Fruit fly (Drosophila melanogaster) whole organism, embryonic: ENCODE data around the gene Tsp74F.
A peak's percentile ranks its signal among the peaks of the same experiment; 100 is the strongest.

ENCODE experiments used
- CG10209 ChIP-seq: fragments of 200-800 bp; sonication (Bioruptor generic); optimal IDR thresholded peaks from 3 replicates; lab custom pipeline; 2017; ENCODE audit warnings: missing biosample characterization, mild to moderate bottlenecking, missing genetic modification characterization, missing genetic modification reagents
- CG11504 ChIP-seq: fragments of 200-800 bp; sonication (Bioruptor generic); optimal IDR thresholded peaks from 3 replicates; lab custom pipeline; 2019; ENCODE audit warnings: missing biosample characterization, mild to moderate bottlenecking, missing genetic modification characterization, moderate library complexity
- CG12659 ChIP-seq: fragments of 200-800 bp; sonication (Bioruptor generic); optimal IDR thresholded peaks from 3 replicates; lab custom pipeline; 2017; ENCODE audit warnings: mild to moderate bottlenecking, missing biosample characterization, missing genetic modification reagents, missing genetic modification characterization
- CG13424 ChIP-seq: fragments of 200-800 bp; sonication (Bioruptor generic); optimal IDR thresholded peaks from 2 replicates; lab custom pipeline; 2019; ENCODE audit warnings: missing biosample characterization, mild to moderate bottlenecking, missing genetic modification characterization, moderate library complexity
- CG13775 ChIP-seq: fragments of 200-800 bp; sonication (Bioruptor generic); optimal IDR thresholded peaks from 3 replicates; lab custom pipeline; 2017; ENCODE audit warnings: missing biosample characterization, mild to moderate bottlenecking, missing genetic modification characterization
- CG15269 ChIP-seq: fragments of 200-800 bp; sonication (Bioruptor generic); optimal IDR thresholded peaks from 2 replicates; lab custom pipeline; 2018; ENCODE audit warnings: missing biosample characterization, mild to moderate bottlenecking, missing genetic modification characterization, moderate library complexity
- CG16863 ChIP-seq: fragments of 200-800 bp; sonication (Bioruptor generic); optimal IDR thresholded peaks from 3 replicates; lab custom pipeline; 2016; ENCODE audit warnings: missing biosample characterization, missing genetic modification characterization
- CG31365 ChIP-seq: fragments of 200-800 bp; sonication (Bioruptor generic); optimal IDR thresholded peaks from 2 replicates; lab custom pipeline; 2018; ENCODE audit warnings: missing biosample characterization, mild to moderate bottlenecking, missing genetic modification characterization
- CG31441 ChIP-seq: fragments of 200-800 bp; sonication (Bioruptor generic); IDR thresholded peaks from 2 replicates; pipeline ENCODE4 v1.3.6; 2022; ENCODE audit warnings: missing biosample characterization, missing genetic modification characterization
- CG3281 ChIP-seq: fragments of 200-800 bp; sonication (Bioruptor generic); optimal IDR thresholded peaks from 3 replicates; lab custom pipeline; 2017; ENCODE audit warnings: missing biosample characterization, mild to moderate bottlenecking, missing genetic modification characterization
- CG3726 ChIP-seq: fragments of 200-800 bp; sonication (Bioruptor generic); IDR thresholded peaks from 3 replicates; pipeline ENCODE4, ENCODE4 v1.3.6; 2022; ENCODE audit warnings: missing biosample characterization, missing genetic modification characterization
- CG5953 ChIP-seq: fragments of 200-800 bp; sonication (Bioruptor generic); IDR thresholded peaks from 2 replicates; pipeline ENCODE4 v1.3.6; 2022; ENCODE audit warnings: missing biosample characterization, missing genetic modification characterization
- CG6854 ChIP-seq: fragments of 200-800 bp; sonication (Bioruptor generic); optimal IDR thresholded peaks from 3 replicates; lab custom pipeline; 2017; ENCODE audit warnings: missing biosample characterization, mild to moderate bottlenecking, missing genetic modification characterization
- CG7839 ChIP-seq: fragments of 200-800 bp; sonication (Bioruptor generic); optimal IDR thresholded peaks from 3 replicates; lab custom pipeline; 2018; ENCODE audit warnings: missing biosample characterization, mild to moderate bottlenecking, missing genetic modification characterization, moderate library complexity
- CG8924 ChIP-seq: fragments of 200-800 bp; optimal IDR thresholded peaks from 3 replicates; lab custom pipeline; 2019; ENCODE audit warnings: missing biosample characterization, mild to moderate bottlenecking, missing genetic modification characterization, moderate library complexity
- CG9727 ChIP-seq: fragments of 200-800 bp; sonication (Bioruptor generic); optimal IDR thresholded peaks from 3 replicates; lab custom pipeline; 2017; ENCODE audit warnings: missing biosample characterization, mild to moderate bottlenecking, missing genetic modification characterization
- CoRest ChIP-seq: fragments of 200-800 bp; sonication (Bioruptor generic); optimal IDR thresholded peaks from 3 replicates; lab custom pipeline; 2018; ENCODE audit warnings: missing biosample characterization, mild to moderate bottlenecking, missing genetic modification characterization, moderate library complexity
- CrebB ChIP-seq: fragments of 200-800 bp; sonication (Bioruptor generic); optimal IDR thresholded peaks from 3 replicates; lab custom pipeline; 2018; ENCODE audit warnings: missing biosample characterization, mild to moderate bottlenecking, missing genetic modification characterization
- Ets97D ChIP-seq: fragments of 200-800 bp; sonication (Bioruptor generic); optimal IDR thresholded peaks from 3 replicates; lab custom pipeline; 2016; ENCODE audit warnings: missing biosample characterization, missing genetic modification characterization
- Fer1 ChIP-seq: fragments of 200-800 bp; sonication (Bioruptor generic); optimal IDR thresholded peaks from 2 replicates; lab custom pipeline; 2017; ENCODE audit warnings: missing biosample characterization, mild to moderate bottlenecking, missing genetic modification characterization
- Fer2 ChIP-seq: fragments of 200-800 bp; sonication (Bioruptor generic); optimal IDR thresholded peaks from 2 replicates; lab custom pipeline; 2018; ENCODE audit warnings: missing biosample characterization, mild to moderate bottlenecking, missing genetic modification characterization, moderate library complexity
- Fer3 ChIP-seq: fragments of 200-800 bp; sonication (Bioruptor generic); optimal IDR thresholded peaks from 2 replicates; lab custom pipeline; 2018; ENCODE audit warnings: missing biosample characterization, mild to moderate bottlenecking, missing genetic modification characterization, moderate library complexity
- Hmr ChIP-seq: fragments of 200-800 bp; sonication (Bioruptor generic); optimal IDR thresholded peaks from 3 replicates; lab custom pipeline; 2017; ENCODE audit warnings: mild to moderate bottlenecking, missing biosample characterization, missing genetic modification reagents, missing genetic modification characterization
- Hr51 ChIP-seq, 2 experiments: fragments of 200-800 bp; sonication (Bioruptor generic); optimal IDR thresholded peaks; 2 replicates in 1 of 2; 3 replicates in 1 of 2; lab custom pipeline; 2016 to 2018; ENCODE audit warnings: missing biosample characterization in 2 of 2, missing genetic modification characterization in 2 of 2, mild to moderate bottlenecking in 1 of 2, moderate library complexity in 1 of 2
- MESR4 ChIP-seq: fragments of 200-800 bp; sonication (Bioruptor generic); optimal IDR thresholded peaks from 2 replicates; lab custom pipeline; 2018; ENCODE audit warnings: missing biosample characterization, mild to moderate bottlenecking, missing genetic modification characterization, moderate library complexity
- Mad ChIP-seq: fragments of 200-800 bp; sonication (Bioruptor generic); optimal IDR thresholded peaks from 2 replicates; lab custom pipeline; 2016; ENCODE audit warnings: missing biosample characterization, missing genetic modification characterization
- Med ChIP-seq: fragments of 200-800 bp; sonication (Bioruptor generic); peaks from one replicate; lab custom pipeline; 2016; ENCODE audit warnings: missing biosample characterization, missing genetic modification characterization, mild to moderate bottlenecking, inconsistent platforms, moderate library complexity
- Meics ChIP-seq: fragments of 200-800 bp; sonication (Bioruptor generic); optimal IDR thresholded peaks from 2 replicates; lab custom pipeline; 2017; ENCODE audit warnings: missing biosample characterization, mild to moderate bottlenecking, missing genetic modification characterization
- NfI ChIP-seq: fragments of 200-800 bp; sonication (Bioruptor generic); optimal IDR thresholded peaks from 3 replicates; lab custom pipeline; 2018; ENCODE audit warnings: missing biosample characterization, mild to moderate bottlenecking, missing genetic modification characterization, moderate library complexity
- PHDP ChIP-seq: fragments of 200-800 bp; sonication (Bioruptor generic); optimal IDR thresholded peaks from 3 replicates; lab custom pipeline; 2018; ENCODE audit warnings: missing biosample characterization, mild to moderate bottlenecking, missing genetic modification characterization, moderate library complexity
- Ptx1 ChIP-seq: fragments of 200-800 bp; sonication (Bioruptor generic); IDR thresholded peaks from 2 replicates; pipeline ENCODE4 v1.3.6; 2022; ENCODE audit warnings: missing biosample characterization, missing genetic modification characterization
- Rfx ChIP-seq: fragments of 200-800 bp; sonication (Bioruptor generic); IDR thresholded peaks from 2 replicates; pipeline ENCODE4 v1.3.6; 2022; ENCODE audit warnings: missing biosample characterization, missing genetic modification characterization
- Spps ChIP-seq: fragments of 200-800 bp; sonication (Bioruptor generic); optimal IDR thresholded peaks from 2 replicates; lab custom pipeline; 2018; ENCODE audit warnings: missing biosample characterization, mild to moderate bottlenecking, missing genetic modification characterization
- TFAM ChIP-seq: fragments of 200-800 bp; sonication (Bioruptor generic); optimal IDR thresholded peaks from 2 replicates; lab custom pipeline; 2017; ENCODE audit warnings: missing biosample characterization, missing genetic modification characterization, inconsistent platforms
- Xbp1 ChIP-seq: fragments of 200-800 bp; sonication (Bioruptor generic); optimal IDR thresholded peaks from 3 replicates; lab custom pipeline; 2016; ENCODE audit warnings: missing biosample characterization, mild to moderate bottlenecking, missing genetic modification characterization
- bcd ChIP-seq: fragments of 200-800 bp; sonication (Bioruptor generic); optimal IDR thresholded peaks from 2 replicates; lab custom pipeline; 2017; ENCODE audit warnings: missing biosample characterization, mild to moderate bottlenecking, missing genetic modification characterization
- da ChIP-seq: fragments of 200-800 bp; sonication (Bioruptor generic); optimal IDR thresholded peaks from 2 replicates; lab custom pipeline; 2016; ENCODE audit warnings: missing biosample characterization, missing genetic modification characterization
- dmrt11E ChIP-seq: fragments of 200-800 bp; sonication (Bioruptor generic); optimal IDR thresholded peaks from 3 replicates; lab custom pipeline; 2018; ENCODE audit warnings: missing biosample characterization, mild to moderate bottlenecking, missing genetic modification characterization, moderate library complexity
- fd102C ChIP-seq: fragments of 200-800 bp; sonication (Bioruptor generic); optimal IDR thresholded peaks from 2 replicates; lab custom pipeline; 2018; ENCODE audit warnings: missing biosample characterization, mild to moderate bottlenecking, missing genetic modification characterization, moderate library complexity
- gem ChIP-seq: fragments of 200-800 bp; sonication (Bioruptor generic); optimal IDR thresholded peaks from 2 replicates; lab custom pipeline; 2019; ENCODE audit warnings: missing biosample characterization, mild to moderate bottlenecking, missing genetic modification characterization, moderate library complexity
- ham ChIP-seq: fragments of 200-800 bp; sonication (Bioruptor generic); IDR thresholded peaks from 2 replicates; pipeline ENCODE4 v1.3.6; 2022; ENCODE audit warnings: missing biosample characterization, missing genetic modification characterization
- inv ChIP-seq: fragments of 200-800 bp; sonication (Bioruptor generic); IDR thresholded peaks from 2 replicates; pipeline ENCODE4 v1.3.6; 2022; ENCODE audit warnings: missing biosample characterization, missing genetic modification characterization; ENCODE audit not compliant: partially characterized antibody
- lilli ChIP-seq: fragments of 200-800 bp; sonication (Bioruptor generic); optimal IDR thresholded peaks from 3 replicates; lab custom pipeline; 2016; ENCODE audit warnings: missing biosample characterization, missing genetic modification characterization
- nom ChIP-seq: fragments of 200-800 bp; sonication (Bioruptor generic); optimal IDR thresholded peaks from 2 replicates; lab custom pipeline; 2017; ENCODE audit warnings: missing biosample characterization, missing genetic modification characterization, mild to moderate bottlenecking, moderate library complexity, missing genetic modification reagents
- phol ChIP-seq: fragments of 200-800 bp; sonication (Bioruptor generic); optimal IDR thresholded peaks from 3 replicates; lab custom pipeline; 2018; ENCODE audit warnings: missing biosample characterization, mild to moderate bottlenecking, missing genetic modification characterization, moderate library complexity
- row ChIP-seq: fragments of 200-800 bp; sonication (Bioruptor generic); IDR thresholded peaks from 3 replicates; pipeline ENCODE4 v1.3.6; 2022; ENCODE audit warnings: missing biosample characterization, missing genetic modification characterization
- ssp ChIP-seq: fragments of 200-800 bp; sonication (Bioruptor generic); IDR thresholded peaks from 2 replicates; pipeline ENCODE4 v1.3.6; 2022; ENCODE audit warnings: missing biosample characterization, missing genetic modification characterization
- sug ChIP-seq: fragments of 200-800 bp; optimal IDR thresholded peaks from 2 replicates; lab custom pipeline; 2019; ENCODE audit warnings: missing biosample characterization, mild to moderate bottlenecking, missing genetic modification characterization, moderate library complexity
- zf30C ChIP-seq: fragments of 200-800 bp; sonication (Bioruptor generic); optimal IDR thresholded peaks from 3 replicates; lab custom pipeline; 2018; ENCODE audit warnings: missing biosample characterization, mild to moderate bottlenecking, missing genetic modification characterization
- zfh1 ChIP-seq: fragments of 200-800 bp; sonication (Bioruptor generic); IDR thresholded peaks from 3 replicates; pipeline ENCODE4 v1.3.6; 2022; ENCODE audit warnings: missing biosample characterization, missing genetic modification characterization

Gene Tsp74F

dm6 chr3L:17941575-17941974 lies 45.9 kb upstream of the Tsp74F start (continued):
- TF ChIP-seq CG31365 (tag; lab: Kevin White, UChicago) (no peak), ham (no peak), Mad (GFP tag; lab: Kevin White, UChicago) (no peak), Fer3 (peak; percentile 35), bcd (no peak), ssp (GFP tag; lab: Robert Waterston, UW) (no peak), Hr51 (GFP tag; optimal IDR thresholded peaks at IDR 0.05; lab: Kevin White, UChicago) (peak in 1 of 2 experiments; percentile 35), row (GFP tag; lab: Robert Waterston, UW) (no peak; the same call in 1 of the 3 replicates), TFAM (GFP tag; lab: Kevin White, UChicago) (no peak), CG10209 (GFP tag; lab: Kevin White, UChicago) (peak; percentile 10), zfh1 (GFP tag; lab: Robert Waterston, UW) (0 out of 3 replicates have a peak, but pooled peaks have one; percentile 27), sug (tag; lab: Kevin White, UChicago) (no peak), Xbp1 (peak; percentile 2), CG12659 (GFP tag; lab: Kevin White, UChicago) (peak; percentile 10), Rfx (GFP tag; lab: Robert Waterston, UW) (0 out of 2 replicates have a peak, but pooled peaks have one; percentile 45), CG8924 (tag; lab: Kevin White, UChicago) (peak; percentile 4), CG7839 (tag; lab: Kevin White, UChicago) (peak; percentile 59), gem (tag; lab: Kevin White, UChicago) (peak; percentile 65), CG3281 (GFP tag; lab: Kevin White, UChicago) (peak; percentile 42), Ets97D (no peak), NfI (peak; percentile 20), Fer1 (GFP tag; lab: Kevin White, UChicago) (peak; percentile 37), CG16863 (GFP tag; lab: Kevin White, UChicago) (no peak), CG13424 (tag; lab: Kevin White, UChicago) (peak; percentile 21), CoRest (tag; lab: Kevin White, UChicago) (peak; percentile 30), CG13775 (peak; percentile 12), phol (tag; lab: Kevin White, UChicago) (peak; percentile 17), lilli (GFP tag; lab: Kevin White, UChicago) (peak; percentile 37), Hmr (peak; percentile 50), CG15269 (tag; lab: Kevin White, UChicago) (peak; percentile 53), zf30C (GFP tag; lab: Kevin White, UChicago) (no peak), Meics (GFP tag; lab: Kevin White, UChicago) (peak; percentile 56), CG31441 (GFP tag; lab: Robert Waterston, UW) (peak; percentile 45), nom (no peak), inv (GFP tag; lab: Robert Waterston, UW) (no peak), MESR4 (GFP tag; lab: Kevin White, UChicago) (no peak), CG5953 (GFP tag; lab: Robert Waterston, UW) (no peak), CG11504 (tag; lab: Kevin White, UChicago) (peak; percentile 57), Fer2 (tag; lab: Kevin White, UChicago) (no peak), Med (peak; percentile 79), PHDP (tag; lab: Kevin White, UChicago) (peak; percentile 43), Ptx1 (GFP tag; lab: Robert Waterston, UW) (0 out of 2 replicates have a peak, but pooled peaks have one; percentile 22), CG6854 (GFP tag; lab: Kevin White, UChicago) (peak; percentile 10), fd102C (GFP tag; lab: Kevin White, UChicago) (no peak), dmrt11E (tag; lab: Kevin White, UChicago) (no peak), da (GFP tag; lab: Kevin White, UChicago) (no peak), CG3726 (GFP tag; lab: Robert Waterston, UW) (no peak), CG9727 (GFP tag; lab: Kevin White, UChicago) (peak; percentile 29), CrebB (tag; lab: Kevin White, UChicago) (no peak), Spps (tag; lab: Kevin White, UChicago) (no peak)
